Fruit fly (Drosophila melanogaster): ENCODE data around the gene CG13733.

The CG13733 gene

DNA sequence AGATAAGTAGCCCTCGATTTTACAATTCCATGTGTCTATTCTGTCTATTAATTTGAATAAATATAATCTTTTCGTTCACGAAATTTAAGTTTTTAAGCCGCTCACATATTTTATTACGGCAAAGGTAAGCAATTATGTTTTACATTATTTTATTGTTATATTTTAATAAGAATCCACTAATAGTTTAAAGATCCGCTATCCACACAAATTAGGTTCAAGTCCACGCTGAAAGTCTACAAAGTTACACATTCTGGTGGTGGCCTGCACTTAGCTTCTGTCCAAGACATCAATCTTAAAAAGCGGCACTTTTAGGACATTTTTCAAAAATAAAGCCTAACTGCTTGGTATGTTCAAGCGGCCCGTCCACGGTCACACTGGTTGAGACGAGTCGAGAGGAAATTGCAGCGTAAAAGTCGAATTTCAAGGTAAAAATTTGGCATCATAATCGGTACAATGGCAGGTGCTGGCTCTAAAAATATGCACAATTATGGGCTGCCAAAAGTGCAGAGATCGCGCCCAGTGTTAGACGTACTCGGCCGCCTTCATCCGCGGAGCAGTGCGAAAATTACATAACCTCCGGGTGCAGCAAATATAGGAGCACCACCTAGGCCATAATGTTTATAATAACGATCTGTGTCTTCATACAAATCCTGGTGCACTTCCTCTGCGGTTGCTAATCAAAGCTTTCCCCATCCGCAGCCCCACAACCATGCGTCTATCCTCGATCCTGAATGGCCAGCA, 3.8 kb downstream of the CG13733 start, which contains the start of the genes UQCR-Q and CG46525 (continued):
- TF ChIP-seq B-H2 (GFP tag; optimal IDR thresholded peaks at IDR 0.05) (peak; percentile 59), CG10654 (GFP tag; optimal IDR thresholded peaks at IDR 0.05) (no peak), cas (GFP tag; IDR thresholded peaks at IDR 0.05) (no peak), Doc3 (GFP tag; IDR thresholded peaks at IDR 0.05; ENCODE audit: partially characterized antibody) (no peak), eve (GFP tag; optimal IDR thresholded peaks at IDR 0.05) (no peak), insv (GFP tag; optimal IDR thresholded peaks at IDR 0.05) (peak in 1 of 2 experiments; percentile 52), ems (GFP tag; optimal IDR thresholded peaks at IDR 0.05) (no peak), tup (GFP tag; optimal IDR thresholded peaks at IDR 0.05) (no peak), Pdp1 (GFP tag; optimal IDR thresholded peaks at IDR 0.05) (peak in 1 of 2 experiments; percentile 96), gsb-n (tag; optimal IDR thresholded peaks at IDR 0.05) (no peak), Blimp-1 (GFP tag; optimal IDR thresholded peaks at IDR 0.05) (no peak), chm (GFP tag; IDR thresholded peaks at IDR 0.05) (no peak), MTF-1 (GFP tag; optimal IDR thresholded peaks at IDR 0.05; ENCODE audit: borderline replicate concordance) (no peak), CG13287 (GFP tag; IDR thresholded peaks at IDR 0.05; ENCODE audit: partially characterized antibody) (peak; percentile 39; the same call in 1 of the 2 replicates), Stat92E (GFP tag; optimal IDR thresholded peaks at IDR 0.05) (no peak), Adf1 (GFP tag; IDR thresholded peaks at IDR 0.05) (no peak), klu (GFP tag; IDR thresholded peaks at IDR 0.05) (no peak), stwl (tag; optimal IDR thresholded peaks at IDR 0.05) (peak; percentile 72), Nf-YB (GFP tag; optimal IDR thresholded peaks at IDR 0.05) (peak; percentile 13), onecut (GFP tag; IDR thresholded peaks at IDR 0.05) (no peak), CG14710 (tag; optimal IDR thresholded peaks at IDR 0.05) (peak; percentile 56), CG8944 (GFP tag; optimal IDR thresholded peaks at IDR 0.05) (no peak), tio (GFP tag; optimal IDR thresholded peaks at IDR 0.05) (no peak), Deaf1 (tag; optimal IDR thresholded peaks at IDR 0.05) (no peak), CG9609 (GFP tag; optimal IDR thresholded peaks at IDR 0.05) (no peak), az2 (GFP tag; optimal IDR thresholded peaks at IDR 0.05) (no peak), gce (GFP tag; IDR thresholded peaks at IDR 0.05) (no peak), ash1 (GFP tag; optimal IDR thresholded peaks at IDR 0.05) (no peak), Aef1 (GFP tag; IDR thresholded peaks at IDR 0.05) (no peak), CG7271 (tag; optimal IDR thresholded peaks at IDR 0.05) (no peak), Sry-δ (GFP tag; optimal IDR thresholded peaks at IDR 0.05) (peak; percentile 47), tap (tag; optimal IDR thresholded peaks at IDR 0.05) (no peak), ci (GFP tag; IDR thresholded peaks at IDR 0.05) (no peak), vvl (GFP tag; IDR thresholded peaks at IDR 0.05) (0 out of 2 replicates have a peak, but pooled peaks have one; percentile 26), fru (optimal IDR thresholded peaks at IDR 0.05) (no peak), unpg (GFP tag; optimal IDR thresholded peaks at IDR 0.05) (peak; percentile 6), Dref (GFP tag; IDR thresholded peaks at IDR 0.05) (peak; percentile 39), sob (GFP tag; IDR thresholded peaks at IDR 0.05) (no peak), pros (GFP tag; optimal IDR thresholded peaks at IDR 0.05) (no peak), slp2 (GFP tag; optimal IDR thresholded peaks at IDR 0.05) (no peak), CG15269 (tag; optimal IDR thresholded peaks at IDR 0.05) (no peak), ttk (GFP tag; IDR thresholded peaks at IDR 0.05) (no peak), CG10565 (GFP tag; optimal IDR thresholded peaks at IDR 0.05) (no peak), Hmr (GFP tag; optimal IDR thresholded peaks at IDR 0.05) (peak; percentile 78), tna (GFP tag; IDR thresholded peaks at IDR 0.05; ENCODE audit: partially characterized antibody) (0 out of 2 replicates have a peak, but pooled peaks have one; percentile 16), gt (GFP tag; IDR thresholded peaks at IDR 0.05) (no peak), HmgZ (tag; optimal IDR thresholded peaks at IDR 0.05) (peak; percentile 85), h (optimal IDR thresholded peaks at IDR 0.05) (no peak), tx (GFP tag; optimal IDR thresholded peaks at IDR 0.05) (no peak), Sin3A (optimal IDR thresholded peaks at IDR 0.05) (peak; percentile 25)
